Worm (Caenorhabditis elegans) whole organism, early embryonic: ENCODE data around the gene T09A12.8.

Source experiments
- ama-1 ChIP-seq: fragments of 150-350 bp; optimal IDR thresholded peaks from 2 replicates; lab custom pipeline; 2014
- ceh-13 ChIP-seq: fragments of 200-800 bp; sonication (Bioruptor generic); optimal IDR thresholded peaks from 2 replicates; lab custom pipeline; 2018; ENCODE audit warnings: mild to moderate bottlenecking, missing genetic modification characterization, missing compliant biosample characterization
- ceh-36 ChIP-seq: sonication (generic microtip); optimal IDR thresholded peaks from 2 replicates; lab custom pipeline; 2016; ENCODE audit warnings: missing genetic modification characterization, inconsistent platforms, missing compliant biosample characterization
- tbx-11 ChIP-seq: fragments of 200-800 bp; sonication (Bioruptor generic); IDR thresholded peaks from 2 replicates; pipeline ENCODE4 v1.3.6; 2022; ENCODE audit warnings: missing genetic modification characterization, missing compliant biosample characterization

ce11 chrIV:8252856-8253255 is 9.4 kb upstream of the T09A12.8 start:
- TF ChIP-seq ceh-13 (GFP tag; lab: Kevin White, UChicago) = peak; percentile 97
- TF ChIP-seq ceh-36 (tag; lab: Kevin White, UChicago) = peak; percentile 97
- peak; percentile 96 for TF ChIP-seq tbx-11 (GFP tag; lab: Robert Waterston, UW)
- no peak for TF ChIP-seq ama-1 (lab: Kevin White, UChicago)
